Worm (Caenorhabditis elegans) whole organism, L3 larva: Measurements from ENCODE around the gene snap-1.
A peak's percentile ranks its signal among the peaks of the same experiment; 100 is the strongest.

Experiments used
- daf-12 ChIP-seq: fragments of 150-350 bp; optimal IDR thresholded peaks from 2 replicates; lab custom pipeline; 2014; ENCODE audit warnings: missing biosample characterization, missing genetic modification reagents, missing genetic modification characterization
- fkh-10 ChIP-seq: sonication (generic microtip); optimal IDR thresholded peaks from 2 replicates; lab custom pipeline; 2017; ENCODE audit warnings: missing biosample characterization, missing genetic modification reagents, missing genetic modification characterization
- jun-1 ChIP-seq: fragments of 150-350 bp; optimal IDR thresholded peaks from 2 replicates; lab custom pipeline; 2014; ENCODE audit warnings: missing biosample characterization, missing genetic modification reagents, missing genetic modification characterization
- lsy-12 ChIP-seq: sonication (generic microtip); optimal IDR thresholded peaks from 2 replicates; lab custom pipeline; 2016; ENCODE audit warnings: mild to moderate bottlenecking, missing genetic modification characterization, missing compliant biosample characterization
- mml-1 ChIP-seq: fragments of 150-350 bp; sonication (generic microtip); optimal IDR thresholded peaks from 3 replicates; lab custom pipeline; 2014; ENCODE audit warnings: missing biosample characterization, missing genetic modification characterization
- nhr-77 ChIP-seq: fragments of 150-350 bp; optimal IDR thresholded peaks from 2 replicates; lab custom pipeline; 2014; ENCODE audit warnings: missing biosample characterization, missing genetic modification characterization
- pqm-1 ChIP-seq: fragments of 150-350 bp; optimal IDR thresholded peaks from 2 replicates; lab custom pipeline; 2017; ENCODE audit warnings: missing biosample characterization, missing genetic modification characterization, inconsistent platforms
- skn-1 ChIP-seq: fragments of 150-350 bp; optimal IDR thresholded peaks from 2 replicates; lab custom pipeline; 2014; ENCODE audit warnings: missing biosample characterization, missing genetic modification characterization
- unc-62 ChIP-seq: fragments of 150-350 bp; sonication (generic microtip); optimal IDR thresholded peaks from 4 replicates; lab custom pipeline; 2014; ENCODE audit warnings: missing biosample characterization, missing genetic modification reagents, missing genetic modification characterization

ce11 chrV:8130149-8130661 lies at the start of gene snap-1:
- peak; percentile 11 for TF ChIP-seq pqm-1
- TF ChIP-seq nhr-77 (tag; lab: Kevin White, UChicago) = no peak
- TF ChIP-seq mml-1 (tag; lab: Kevin White, UChicago) = no peak
- TF ChIP-seq unc-62 (GFP tag; lab: Kevin White, UChicago) = no peak
- no peak for TF ChIP-seq skn-1 (tag; lab: Kevin White, UChicago)
- no peak for TF ChIP-seq daf-12 (tag; lab: Kevin White, UChicago)
- TF ChIP-seq jun-1 = no peak
- TF ChIP-seq fkh-10 (GFP tag; lab: Kevin White, UChicago) = no peak
- no peak for TF ChIP-seq lsy-12 (tag; lab: Kevin White, UChicago)
